Worm (Caenorhabditis elegans): ENCODE data around the gene enri-2.

DNA sequence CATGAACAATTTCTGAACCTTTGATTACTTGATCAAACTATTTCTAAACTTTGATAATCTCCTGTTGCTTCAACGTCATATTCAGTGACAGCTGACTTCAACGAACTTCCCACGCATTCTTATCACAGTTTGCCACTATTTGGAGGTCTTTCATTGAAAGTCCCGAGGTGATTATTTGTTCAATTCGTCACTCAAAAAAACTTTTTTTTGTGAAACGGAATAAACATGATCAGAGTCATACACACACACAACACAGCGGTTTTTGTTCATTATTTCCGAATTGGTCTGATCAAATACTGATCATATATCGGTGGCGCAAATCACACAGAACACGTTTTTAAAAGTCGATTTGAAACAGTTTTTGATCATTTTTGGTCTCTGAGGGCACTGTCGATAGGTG, 10.8 kb downstream of the enri-2 start:
- no peak for TF ChIP-seq tbx-2 (tag; optimal IDR thresholded peaks at IDR 0.05)
- TF ChIP-seq unc-62 (GFP tag; optimal IDR thresholded peaks at IDR 0.05), result no peak
- no peak for TF ChIP-seq elt-2 (tag; optimal IDR thresholded peaks at IDR 0.05)
- no peak for TF ChIP-seq snpc-4 (tag; optimal IDR thresholded peaks at IDR 0.05)
- no peak for TF ChIP-seq fos-1 (tag; optimal IDR thresholded peaks at IDR 0.05)
- TF ChIP-seq nhr-28 (tag; optimal IDR thresholded peaks at IDR 0.05), result no peak
- no peak for TF ChIP-seq zip-4 (GFP tag; optimal IDR thresholded peaks at IDR 0.05)

Measured in whole organism, L1 larva.